Fruit fly (Drosophila melanogaster): ENCODE results near the gene sov.
A peak's percentile ranks its signal among the peaks of the same experiment; 100 is the strongest.

The sov gene

DNA sequence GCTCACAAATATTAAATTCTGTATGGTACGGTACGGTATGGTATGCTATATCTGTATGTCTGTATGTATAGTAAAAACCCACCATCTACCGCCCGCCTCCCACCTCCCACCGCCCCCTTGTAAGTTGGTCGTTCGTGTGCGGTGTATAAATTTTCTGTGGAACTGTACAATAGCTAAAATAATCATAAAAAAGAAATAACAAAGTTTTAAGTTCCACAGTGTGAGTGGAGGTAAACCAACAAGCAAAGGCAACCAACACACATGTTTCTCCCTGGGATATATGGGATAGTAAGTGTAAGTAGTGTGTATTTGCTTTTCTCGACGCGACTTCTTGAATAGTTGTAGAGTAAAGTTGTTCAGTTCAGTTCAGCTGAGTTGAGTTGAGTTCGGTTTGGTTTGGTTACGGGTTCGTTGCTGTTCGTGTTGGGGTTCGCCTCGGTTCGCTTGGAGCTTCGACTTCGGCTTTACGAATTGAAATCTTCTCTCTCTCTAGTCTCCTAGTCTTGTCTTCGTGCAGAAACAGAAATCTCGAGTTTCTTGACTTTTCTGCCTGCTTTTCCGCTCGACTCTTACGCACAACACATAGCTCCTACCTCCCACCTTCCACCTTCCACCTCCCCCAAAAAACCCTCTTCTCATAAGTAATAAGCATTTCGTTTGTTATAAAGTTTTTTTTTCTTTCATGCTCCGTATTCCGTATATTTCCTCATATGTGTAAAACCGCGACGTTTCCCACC lies 49.4 kb upstream of the sov start (continued):
- TF ChIP-seq unc-4 (GFP tag; IDR thresholded peaks at IDR 0.05; ENCODE audit: partially characterized antibody), result no peak
- TF ChIP-seq Mes4 (GFP tag; optimal IDR thresholded peaks at IDR 0.05), result no peak
- TF ChIP-seq lilli (GFP tag; optimal IDR thresholded peaks at IDR 0.05), result no peak
- no peak for TF ChIP-seq Abd-B (GFP tag; optimal IDR thresholded peaks at IDR 0.05)
- TF ChIP-seq hkb (optimal IDR thresholded peaks at IDR 0.05), result no peak
- TF ChIP-seq hkb (GFP tag; IDR thresholded peaks at IDR 0.05), result no peak
- no peak for TF ChIP-seq sisA (GFP tag; IDR thresholded peaks at IDR 0.05)
- TF ChIP-seq croc (GFP tag; conservative IDR thresholded peaks at IDR 0.05), result no peak
- no peak for TF ChIP-seq rib (GFP tag; IDR thresholded peaks at IDR 0.05)
- TF ChIP-seq NC2β (GFP tag; optimal IDR thresholded peaks at IDR 0.05), result no peak
- no peak for TF ChIP-seq CrebB (tag; optimal IDR thresholded peaks at IDR 0.05)
- no peak for TF ChIP-seq maf-S (GFP tag; optimal IDR thresholded peaks at IDR 0.05)
- peak; percentile 8 for TF ChIP-seq ATbp (GFP tag; optimal IDR thresholded peaks at IDR 0.05)
- TF ChIP-seq Sry-δ (GFP tag; optimal IDR thresholded peaks at IDR 0.05), result no peak
- peak; percentile 97 for TF ChIP-seq CG5180 (GFP tag; optimal IDR thresholded peaks at IDR 0.05)
- TF ChIP-seq Chrac-16 (GFP tag; optimal IDR thresholded peaks at IDR 0.05), result no peak
- TF ChIP-seq Atf6 (GFP tag; IDR thresholded peaks at IDR 0.05), result no peak
- peak; percentile 39 for TF ChIP-seq kni (GFP tag; optimal IDR thresholded peaks at IDR 0.05)
- TF ChIP-seq oc (tag; optimal IDR thresholded peaks at IDR 0.05), result no peak
- TF ChIP-seq twi (tag; optimal IDR thresholded peaks at IDR 0.05), result peak; percentile 34
- no peak for TF ChIP-seq CG13424 (tag; optimal IDR thresholded peaks at IDR 0.05)
- TF ChIP-seq Lhr (GFP tag; optimal IDR thresholded peaks at IDR 0.05), result no peak
- no peak for TF ChIP-seq Ada2b (GFP tag; IDR thresholded peaks at IDR 0.05)
- TF ChIP-seq CG3163 (GFP tag; optimal IDR thresholded peaks at IDR 0.05), result no peak
- no peak for TF ChIP-seq Sin3A (optimal IDR thresholded peaks at IDR 0.05)
- no peak for TF ChIP-seq CG7271 (tag; optimal IDR thresholded peaks at IDR 0.05)
- no peak for TF ChIP-seq Side (GFP tag; optimal IDR thresholded peaks at IDR 0.05)
- TF ChIP-seq ftz-f1 (GFP tag; optimal IDR thresholded peaks at IDR 0.05), result no peak
- TF ChIP-seq CG2875 (GFP tag; optimal IDR thresholded peaks at IDR 0.05), result no peak
- peak; percentile 49 for TF ChIP-seq lab (GFP tag; optimal IDR thresholded peaks at IDR 0.05)
- TF ChIP-seq Nf-YA (GFP tag; IDR thresholded peaks at IDR 0.05), result no peak
- TF ChIP-seq aop (GFP tag; IDR thresholded peaks at IDR 0.05), result no peak
- TF ChIP-seq fd102C (GFP tag; optimal IDR thresholded peaks at IDR 0.05), result no peak
- TF ChIP-seq pum (GFP tag; optimal IDR thresholded peaks at IDR 0.05), result no peak
- no peak for TF ChIP-seq CG4854 (GFP tag; optimal IDR thresholded peaks at IDR 0.05)
- TF ChIP-seq ash1 (GFP tag; optimal IDR thresholded peaks at IDR 0.05), result no peak
- no peak for TF ChIP-seq BtbVII (GFP tag; optimal IDR thresholded peaks at IDR 0.05)
- TF ChIP-seq CG17802 (tag; optimal IDR thresholded peaks at IDR 0.05), result no peak
- TF ChIP-seq Gsc (GFP tag; IDR thresholded peaks at IDR 0.05), result no peak
- no peak for TF ChIP-seq hbn (GFP tag; IDR thresholded peaks at IDR 0.05; ENCODE audit: partially characterized antibody)
- peak; percentile 83 for TF ChIP-seq CG8388 (GFP tag; optimal IDR thresholded peaks at IDR 0.05)
- peak; percentile 20 for TF ChIP-seq caup (GFP tag; optimal IDR thresholded peaks at IDR 0.05; ENCODE audit: severe bottlenecking)
- no peak for TF ChIP-seq CG3995 (GFP tag; optimal IDR thresholded peaks at IDR 0.05)
- no peak for TF ChIP-seq emc (GFP tag; optimal IDR thresholded peaks at IDR 0.05)
- no peak for TF ChIP-seq Sry-β (GFP tag; optimal IDR thresholded peaks at IDR 0.05)
- no peak for TF ChIP-seq unpg (GFP tag; optimal IDR thresholded peaks at IDR 0.05)
- no peak for TF ChIP-seq CG14860 (GFP tag; IDR thresholded peaks at IDR 0.05; ENCODE audit: partially characterized antibody)
- TF ChIP-seq CG7357 (GFP tag; IDR thresholded peaks at IDR 0.05), result no peak
- TF ChIP-seq btn (GFP tag; optimal IDR thresholded peaks at IDR 0.05), result no peak
- TF ChIP-seq ac (GFP tag; optimal IDR thresholded peaks at IDR 0.05), result no peak
